Worm (Caenorhabditis elegans): Measurements from ENCODE around the gene clec-157.

clec-157 gene

DNA sequence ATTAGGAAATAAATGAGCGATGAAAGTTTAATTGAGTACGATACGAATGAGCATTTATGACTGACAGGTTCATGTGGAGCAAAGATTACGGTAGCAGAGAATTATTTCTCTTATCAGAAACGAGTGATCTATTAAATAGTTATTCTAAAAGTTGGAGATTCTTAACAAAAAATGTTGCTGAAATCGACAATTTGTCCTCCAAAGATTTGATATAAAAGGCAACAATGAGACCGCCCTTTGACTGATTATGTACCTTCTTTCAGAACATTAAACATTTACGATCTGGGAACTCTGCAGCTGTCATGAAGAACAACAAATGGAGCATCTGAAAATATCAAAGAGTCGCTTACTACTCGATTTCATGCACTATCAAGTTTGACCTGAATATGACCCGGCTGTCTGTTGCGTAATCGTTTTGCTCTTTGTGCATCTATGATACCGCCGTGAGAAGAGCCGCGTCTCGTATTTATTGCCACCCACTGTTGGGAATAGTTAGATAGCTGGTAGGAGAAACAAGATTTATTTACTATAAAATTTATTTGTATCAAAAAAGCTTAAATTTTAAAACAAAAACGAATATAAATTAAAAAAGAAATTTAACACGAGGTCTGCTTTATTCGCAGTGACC lies 34.6 kb downstream of the clec-157 start, which contains the start of gene pal-1:
Gene pal-1 (minus strand): TSS at position 51 of the 628 bp plus-strand sequence.
- TF ChIP-seq unc-62 (GFP tag; optimal IDR thresholded peaks at IDR 0.05): no peak

DNA sequence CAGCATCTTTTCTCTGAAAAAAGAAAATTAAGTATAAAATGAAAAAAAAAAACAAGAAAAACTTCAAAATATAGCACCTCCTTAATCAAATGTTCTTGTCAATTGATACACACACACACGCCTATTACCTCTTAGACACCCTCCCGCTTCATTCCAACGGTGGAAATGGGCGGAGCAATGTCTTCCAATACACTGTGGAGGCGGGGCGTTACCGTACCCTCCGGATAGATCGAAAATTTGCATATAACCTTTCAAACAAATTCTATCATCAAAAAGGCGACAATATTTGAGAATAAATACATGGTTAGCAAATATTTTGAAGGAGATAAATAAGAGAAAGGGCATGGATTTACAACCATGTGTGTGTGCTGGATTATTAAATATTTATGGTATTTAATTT lies 36.1 kb downstream of the clec-157 start:
- no peak for TF ChIP-seq unc-62 (GFP tag; optimal IDR thresholded peaks at IDR 0.05)

DNA sequence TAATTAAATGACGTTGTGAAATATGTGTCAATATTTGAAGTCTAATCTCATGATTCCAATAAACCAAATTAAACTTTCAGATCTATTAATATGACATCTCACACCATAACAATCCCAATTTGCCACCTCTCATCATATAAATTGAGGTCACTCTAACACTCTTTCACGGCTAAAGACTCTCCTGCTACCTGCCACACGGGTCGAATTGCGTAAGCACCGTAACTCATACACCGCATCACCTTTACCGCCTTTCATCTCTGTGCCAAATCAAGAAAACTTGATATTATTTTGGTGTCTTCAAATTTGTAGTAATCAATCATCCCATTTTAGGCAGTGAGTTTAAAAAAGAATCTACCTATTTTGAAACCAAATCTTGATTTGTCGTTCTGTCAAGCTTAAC lies 37.9 kb downstream of the clec-157 start:
- TF ChIP-seq unc-62 (GFP tag; optimal IDR thresholded peaks at IDR 0.05): no peak

DNA sequence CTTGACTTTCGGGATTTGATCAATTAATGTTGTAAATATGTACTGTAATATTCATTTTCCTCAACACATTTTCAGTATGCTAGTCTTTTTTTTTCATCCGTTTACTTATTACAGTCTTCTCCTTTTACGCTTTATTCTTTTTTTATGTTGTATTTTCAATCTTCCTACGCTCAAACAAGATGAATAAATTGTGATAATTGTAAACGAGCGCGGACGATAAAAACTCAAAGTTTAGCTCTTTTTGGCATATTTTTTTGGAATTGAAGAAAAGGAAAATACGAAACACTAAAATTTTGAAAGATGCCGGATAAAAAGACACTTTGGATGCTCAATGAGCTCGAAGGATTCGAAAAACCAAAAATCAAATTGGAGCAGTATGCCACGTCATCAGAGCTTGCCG lies 41.5 kb downstream of the clec-157 start, which contains the start of gene metl-5:
Gene metl-5 (plus strand): TSS at position 301 of the 400 bp plus-strand sequence.
- no peak for TF ChIP-seq unc-62 (GFP tag; optimal IDR thresholded peaks at IDR 0.05)

DNA sequence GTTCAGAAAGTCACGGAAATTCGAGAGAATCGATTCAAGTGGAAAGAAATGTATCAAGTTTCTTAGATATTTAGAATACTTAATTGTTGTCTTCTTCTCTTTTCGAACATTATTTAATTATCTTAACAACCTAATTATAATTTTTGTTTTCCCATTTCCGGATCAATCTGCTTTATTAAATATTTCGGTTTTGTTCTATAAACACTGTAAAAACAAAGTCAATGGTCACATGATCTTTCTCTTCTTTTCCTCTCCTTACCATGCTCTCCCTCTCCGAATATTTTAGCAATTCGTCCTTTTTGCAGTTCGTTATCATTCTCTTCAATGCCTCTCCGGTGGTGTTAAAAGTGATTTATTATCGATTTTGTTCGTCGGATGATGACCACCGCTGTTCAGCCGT lies 47.7 kb downstream of the clec-157 start, which contains the start of gene tag-325:
Gene tag-325 (plus strand): TSS at position 301 of the 400 bp plus-strand sequence.
- no peak for TF ChIP-seq unc-62 (GFP tag; optimal IDR thresholded peaks at IDR 0.05)

DNA sequence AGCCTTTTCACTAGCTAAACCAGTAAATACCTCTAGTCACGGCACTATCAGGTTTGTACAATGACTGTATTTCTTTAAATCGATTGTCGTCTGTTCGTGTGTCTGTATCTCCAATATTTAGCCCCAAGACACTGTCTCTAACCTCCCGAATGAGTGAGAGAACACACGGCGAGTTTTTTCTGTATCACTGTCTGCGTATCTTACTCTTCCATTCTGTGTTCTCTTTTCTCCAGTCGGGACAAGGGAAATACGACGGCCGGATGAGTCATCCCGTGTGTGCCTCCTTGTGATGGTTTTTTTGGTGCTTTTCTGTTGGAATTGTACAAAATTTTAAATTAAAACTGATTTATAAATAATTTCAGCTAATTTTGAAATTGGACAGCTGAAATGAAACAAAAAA lies 48.2 kb downstream of the clec-157 start:
- TF ChIP-seq unc-62 (GFP tag; optimal IDR thresholded peaks at IDR 0.05): no peak
